Fruit fly (Drosophila melanogaster) whole organism, embryonic: ENCODE data around the gene CG46059.

Source experiments
- Abd-B ChIP-seq: fragments of 200-800 bp; sonication (Bioruptor generic); optimal IDR thresholded peaks from 2 replicates; lab custom pipeline; 2018; ENCODE audit warnings: missing biosample characterization, mild to moderate bottlenecking, missing genetic modification characterization, moderate library complexity
- Awh ChIP-seq: fragments of 200-800 bp; sonication (Bioruptor generic); IDR thresholded peaks from 2 replicates; pipeline ENCODE4, ENCODE4 v1.3.6; 2022; ENCODE audit warnings: missing biosample characterization, missing genetic modification characterization
- Bdp1 ChIP-seq: fragments of 200-800 bp; sonication (Bioruptor generic); optimal IDR thresholded peaks from 3 replicates; lab custom pipeline; 2016; ENCODE audit warnings: missing biosample characterization, missing genetic modification characterization
- CG10431 ChIP-seq: fragments of 200-800 bp; sonication (Bioruptor generic); optimal IDR thresholded peaks from 3 replicates; lab custom pipeline; 2018; ENCODE audit warnings: missing biosample characterization, mild to moderate bottlenecking, missing genetic modification characterization
- CG12071 ChIP-seq: fragments of 200-800 bp; sonication (Bioruptor generic); optimal IDR thresholded peaks from 3 replicates; lab custom pipeline; 2018; ENCODE audit warnings: missing biosample characterization, mild to moderate bottlenecking, missing genetic modification characterization
- CG12299 ChIP-seq: fragments of 200-800 bp; sonication (Bioruptor generic); optimal IDR thresholded peaks from 2 replicates; lab custom pipeline; 2018; ENCODE audit warnings: missing biosample characterization, mild to moderate bottlenecking, missing genetic modification characterization
- CG12659 ChIP-seq: fragments of 200-800 bp; sonication (Bioruptor generic); optimal IDR thresholded peaks from 3 replicates; lab custom pipeline; 2017; ENCODE audit warnings: mild to moderate bottlenecking, missing biosample characterization, missing genetic modification reagents, missing genetic modification characterization
- CG13287 ChIP-seq: fragments of 200-800 bp; sonication (Bioruptor generic); IDR thresholded peaks from 2 replicates; pipeline ENCODE4 v1.3.6; 2022; ENCODE audit warnings: missing biosample characterization, missing genetic modification characterization; ENCODE audit not compliant: partially characterized antibody
- CG13424 ChIP-seq: fragments of 200-800 bp; sonication (Bioruptor generic); optimal IDR thresholded peaks from 2 replicates; lab custom pipeline; 2019; ENCODE audit warnings: missing biosample characterization, mild to moderate bottlenecking, missing genetic modification characterization, moderate library complexity
- CG14441 ChIP-seq: fragments of 200-800 bp; sonication (Bioruptor generic); IDR thresholded peaks from 2 replicates; pipeline ENCODE4 v1.3.6; 2022; ENCODE audit warnings: missing biosample characterization, missing genetic modification characterization
- CG15479 ChIP-seq: fragments of 200-800 bp; sonication (Bioruptor generic); optimal IDR thresholded peaks from 3 replicates; lab custom pipeline; 2019; ENCODE audit warnings: missing biosample characterization, mild to moderate bottlenecking, missing genetic modification characterization, moderate library complexity
- CG15696 ChIP-seq: fragments of 200-800 bp; sonication (Bioruptor generic); optimal IDR thresholded peaks from 2 replicates; lab custom pipeline; 2019; ENCODE audit warnings: missing biosample characterization, mild to moderate bottlenecking, missing genetic modification characterization, moderate library complexity
- CG18262 ChIP-seq: fragments of 200-800 bp; optimal IDR thresholded peaks from 3 replicates; lab custom pipeline; 2019; ENCODE audit warnings: missing biosample characterization, mild to moderate bottlenecking, missing genetic modification characterization, moderate library complexity
- CG18476 ChIP-seq: fragments of 200-800 bp; sonication (Bioruptor generic); optimal IDR thresholded peaks from 2 replicates; lab custom pipeline; 2016; ENCODE audit warnings: missing biosample characterization, mild to moderate bottlenecking, missing genetic modification characterization
- CG32532 ChIP-seq: fragments of 200-800 bp; sonication (Bioruptor generic); IDR thresholded peaks from 2 replicates; pipeline ENCODE4 v1.3.6; 2022; ENCODE audit warnings: missing biosample characterization, missing genetic modification characterization
- CG6683 ChIP-seq: fragments of 200-800 bp; sonication (Bioruptor generic); optimal IDR thresholded peaks from 2 replicates; lab custom pipeline; 2017; ENCODE audit warnings: missing biosample characterization, mild to moderate bottlenecking, missing genetic modification characterization, missing genetic modification reagents
- CG8944 ChIP-seq: fragments of 200-800 bp; sonication (Bioruptor generic); optimal IDR thresholded peaks from 3 replicates; lab custom pipeline; 2016; ENCODE audit warnings: missing biosample characterization, missing genetic modification characterization
- CG9876 ChIP-seq: fragments of 200-800 bp; sonication (Bioruptor generic); optimal IDR thresholded peaks from 2 replicates; lab custom pipeline; 2016; ENCODE audit warnings: missing biosample characterization, missing genetic modification characterization
- CTCF ChIP-seq: fragments of 200-800 bp; sonication (Bioruptor generic); optimal IDR thresholded peaks from 2 replicates; lab custom pipeline; 2017; ENCODE audit warnings: missing biosample characterization, mild to moderate bottlenecking, missing genetic modification characterization, moderate library complexity
- Dbx ChIP-seq: fragments of 200-800 bp; sonication (Bioruptor generic); IDR thresholded peaks from 3 replicates; pipeline ENCODE4 v1.3.6; 2022; ENCODE audit warnings: missing biosample characterization, missing genetic modification characterization
- Deaf1 ChIP-seq: fragments of 200-800 bp; optimal IDR thresholded peaks from 3 replicates; lab custom pipeline; 2019; ENCODE audit warnings: missing biosample characterization, mild to moderate bottlenecking, missing genetic modification characterization, moderate library complexity
- Ets97D ChIP-seq: fragments of 200-800 bp; sonication (Bioruptor generic); optimal IDR thresholded peaks from 3 replicates; lab custom pipeline; 2016; ENCODE audit warnings: missing biosample characterization, missing genetic modification characterization
- HLH54F ChIP-seq: fragments of 200-800 bp; sonication (Bioruptor generic); optimal IDR thresholded peaks from 3 replicates; lab custom pipeline; 2016; ENCODE audit warnings: missing biosample characterization, missing genetic modification characterization
- Lhr ChIP-seq: fragments of 200-800 bp; sonication (Bioruptor generic); optimal IDR thresholded peaks from 3 replicates; lab custom pipeline; 2017; ENCODE audit warnings: mild to moderate bottlenecking, missing biosample characterization, missing genetic modification reagents, missing genetic modification characterization
- Myb ChIP-seq: fragments of 200-800 bp; sonication (Bioruptor generic); optimal IDR thresholded peaks from 2 replicates; lab custom pipeline; 2016; ENCODE audit warnings: missing biosample characterization, missing genetic modification characterization
- Nf-YA ChIP-seq: fragments of 200-800 bp; sonication (Bioruptor generic); IDR thresholded peaks from 2 replicates; pipeline ENCODE4 v1.3.6; 2022; ENCODE audit warnings: missing biosample characterization, missing genetic modification characterization
- Opbp ChIP-seq: fragments of 200-800 bp; sonication (Bioruptor generic); IDR thresholded peaks from 3 replicates; pipeline ENCODE4 v1.3.6; 2022; ENCODE audit warnings: missing biosample characterization, missing genetic modification characterization; ENCODE audit not compliant: partially characterized antibody
- Vsx1 ChIP-seq: fragments of 200-800 bp; sonication (Bioruptor generic); optimal IDR thresholded peaks from 2 replicates; lab custom pipeline; 2017; ENCODE audit warnings: missing biosample characterization, mild to moderate bottlenecking, missing genetic modification characterization, missing genetic modification reagents
- Xrp1 ChIP-seq: fragments of 200-800 bp; sonication (Bioruptor generic); IDR thresholded peaks from 2 replicates; pipeline ENCODE4 v1.3.6; 2022; ENCODE audit warnings: missing biosample characterization, missing genetic modification characterization
- ap ChIP-seq: fragments of 200-800 bp; sonication (Bioruptor generic); IDR thresholded peaks from 2 replicates; pipeline ENCODE4 v1.3.6; 2022; ENCODE audit warnings: missing biosample characterization, missing genetic modification characterization
- bigmax ChIP-seq: fragments of 200-800 bp; sonication (Bioruptor generic); optimal IDR thresholded peaks from 2 replicates; lab custom pipeline; 2018; ENCODE audit warnings: missing biosample characterization, mild to moderate bottlenecking, missing genetic modification characterization
- cato ChIP-seq: fragments of 200-800 bp; sonication (Bioruptor generic); optimal IDR thresholded peaks from 2 replicates; lab custom pipeline; 2016; ENCODE audit warnings: missing biosample characterization, missing genetic modification characterization, borderline replicate concordance
- corto ChIP-seq: fragments of 200-800 bp; sonication (Bioruptor generic); optimal IDR thresholded peaks from 2 replicates; lab custom pipeline; 2016; ENCODE audit warnings: missing biosample characterization, mild to moderate bottlenecking, missing genetic modification characterization, moderate library complexity
- crc ChIP-seq: fragments of 200-800 bp; sonication (Bioruptor generic); optimal IDR thresholded peaks from 2 replicates; lab custom pipeline; 2016; ENCODE audit warnings: missing biosample characterization, missing genetic modification characterization
- crp ChIP-seq, 2 experiments: fragments of 200-800 bp; sonication (Bioruptor generic); optimal IDR thresholded peaks; 2 replicates in 1 of 2; 3 replicates in 1 of 2; lab custom pipeline; 2017; ENCODE audit warnings: missing biosample characterization in 2 of 2, missing genetic modification characterization in 2 of 2, mild to moderate bottlenecking in 1 of 2, moderate library complexity in 1 of 2
- dm ChIP-seq: fragments of 200-800 bp; sonication (Bioruptor generic); optimal IDR thresholded peaks from 3 replicates; lab custom pipeline; 2016; ENCODE audit warnings: missing biosample characterization, missing genetic modification characterization
- ems ChIP-seq: fragments of 200-800 bp; sonication (Bioruptor generic); optimal IDR thresholded peaks from 3 replicates; lab custom pipeline; 2016; ENCODE audit warnings: missing biosample characterization, missing genetic modification characterization
- fd3F ChIP-seq: fragments of 200-800 bp; sonication (Bioruptor generic); optimal IDR thresholded peaks from 2 replicates; lab custom pipeline; 2018; ENCODE audit warnings: missing biosample characterization, mild to moderate bottlenecking, missing genetic modification characterization, moderate library complexity
- fd64A ChIP-seq: fragments of 200-800 bp; sonication (Bioruptor generic); optimal IDR thresholded peaks from 3 replicates; lab custom pipeline; 2018; ENCODE audit warnings: missing biosample characterization, mild to moderate bottlenecking, missing genetic modification characterization
- ftz-f1 ChIP-seq: fragments of 200-800 bp; sonication (Bioruptor generic); optimal IDR thresholded peaks from 2 replicates; lab custom pipeline; 2016; ENCODE audit warnings: missing biosample characterization, missing genetic modification characterization
- grau ChIP-seq: fragments of 200-800 bp; optimal IDR thresholded peaks from 3 replicates; lab custom pipeline; 2019; ENCODE audit warnings: missing biosample characterization, mild to moderate bottlenecking, missing genetic modification characterization, moderate library complexity
- gro ChIP-seq: fragments of 200-800 bp; sonication (Bioruptor generic); optimal IDR thresholded peaks from 2 replicates; lab custom pipeline; 2016; ENCODE audit warnings: missing biosample characterization, missing genetic modification characterization
- ham ChIP-seq: fragments of 200-800 bp; sonication (Bioruptor generic); IDR thresholded peaks from 2 replicates; pipeline ENCODE4 v1.3.6; 2022; ENCODE audit warnings: missing biosample characterization, missing genetic modification characterization
- jumu ChIP-seq: fragments of 200-800 bp; sonication (Bioruptor generic); optimal IDR thresholded peaks from 3 replicates; lab custom pipeline; 2016; ENCODE audit warnings: missing biosample characterization, missing genetic modification characterization
- ken ChIP-seq: fragments of 200-800 bp; sonication (Bioruptor generic); IDR thresholded peaks from 3 replicates; pipeline ENCODE4 v1.3.6; 2022; ENCODE audit warnings: missing biosample characterization, missing genetic modification characterization
- knrl ChIP-seq: fragments of 200-800 bp; sonication (Bioruptor generic); IDR thresholded peaks from 3 replicates; pipeline ENCODE4 v1.3.6; 2022; ENCODE audit warnings: missing biosample characterization, missing genetic modification characterization; ENCODE audit not compliant: partially characterized antibody
- luna ChIP-seq: fragments of 200-800 bp; sonication (Bioruptor generic); optimal IDR thresholded peaks from 2 replicates; lab custom pipeline; 2016; ENCODE audit warnings: missing biosample characterization, missing genetic modification characterization
- odd ChIP-seq: fragments of 200-800 bp; sonication (Bioruptor generic); optimal IDR thresholded peaks from 2 replicates; lab custom pipeline; 2017; ENCODE audit warnings: missing biosample characterization, mild to moderate bottlenecking, missing genetic modification characterization
- pros ChIP-seq: fragments of 200-800 bp; sonication (Bioruptor generic); optimal IDR thresholded peaks from 3 replicates; lab custom pipeline; 2019; ENCODE audit warnings: missing biosample characterization, mild to moderate bottlenecking, missing genetic modification characterization, moderate library complexity
- sima ChIP-seq: fragments of 200-800 bp; sonication (Bioruptor generic); optimal IDR thresholded peaks from 2 replicates; lab custom pipeline; 2016; ENCODE audit warnings: missing biosample characterization, missing genetic modification characterization
- ssp ChIP-seq: fragments of 200-800 bp; sonication (Bioruptor generic); IDR thresholded peaks from 2 replicates; pipeline ENCODE4 v1.3.6; 2022; ENCODE audit warnings: missing biosample characterization, missing genetic modification characterization
- wdn ChIP-seq: fragments of 200-800 bp; sonication (Bioruptor generic); IDR thresholded peaks from 2 replicates; pipeline ENCODE4 v1.3.6; 2022; ENCODE audit warnings: missing biosample characterization, missing genetic modification characterization

Gene CG46059

DNA sequence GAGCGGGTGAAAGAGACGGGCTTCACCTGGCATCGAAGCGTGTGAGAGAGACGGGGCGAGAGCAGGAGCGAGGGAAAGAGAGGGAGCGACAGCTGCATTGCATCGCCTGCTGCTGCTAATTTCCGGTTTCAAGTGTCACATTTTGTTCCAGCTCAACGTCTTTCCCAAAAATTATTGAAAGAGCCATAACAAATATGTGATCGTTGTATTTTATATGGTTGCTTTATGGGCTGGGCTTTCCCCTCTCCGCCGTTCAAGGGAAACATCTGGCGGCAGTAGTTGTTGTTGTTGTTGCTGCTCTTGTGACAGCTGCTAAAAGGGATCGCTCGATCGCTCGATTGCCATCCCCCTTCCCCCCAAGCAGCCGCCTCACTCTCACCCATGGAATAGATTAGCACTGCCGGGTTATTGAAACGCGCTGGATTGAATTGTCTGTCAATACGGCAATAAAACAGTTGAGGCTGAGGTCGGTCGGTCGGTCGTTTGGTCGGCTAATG is 28.6 kb downstream of the CG46059 start (continued):
- TF ChIP-seq Lhr (GFP tag; lab: Kevin White, UChicago) (no peak), CTCF (GFP tag; lab: Kevin White, UChicago) (no peak), CG18262 (tag; lab: Kevin White, UChicago) (no peak), corto (no peak), CG13424 (tag; lab: Kevin White, UChicago) (no peak), Bdp1 (GFP tag; lab: Kevin White, UChicago) (no peak), CG6683 (GFP tag; lab: Kevin White, UChicago) (no peak), gro (no peak), ap (GFP tag; lab: Robert Waterston, UW) (no peak), Myb (no peak), CG14441 (GFP tag; lab: Robert Waterston, UW) (0 out of 2 replicates have a peak, but pooled peaks have one; percentile 11), fd64A (no peak), crp (GFP tag; optimal IDR thresholded peaks at IDR 0.05; lab: Kevin White, UChicago) (peak in 1 of 2 experiments; percentile 29), ems (no peak), CG15479 (GFP tag; lab: Kevin White, UChicago) (peak; percentile 33), jumu (GFP tag; lab: Kevin White, UChicago) (no peak), CG12659 (no peak), HLH54F (no peak), fd3F (GFP tag; lab: Kevin White, UChicago) (no peak), Abd-B (GFP tag; lab: Kevin White, UChicago) (peak; percentile 57), grau (no peak), sima (GFP tag; lab: Kevin White, UChicago) (no peak), knrl (no peak), crc (GFP tag; lab: Kevin White, UChicago) (no peak), CG13287 (GFP tag; lab: Robert Waterston, UW) (no peak), Vsx1 (GFP tag; lab: Kevin White, UChicago) (peak; percentile 2), Xrp1 (GFP tag; lab: Robert Waterston, UW) (no peak), ssp (GFP tag; lab: Robert Waterston, UW) (no peak), CG8944 (GFP tag; lab: Kevin White, UChicago) (no peak), CG12071 (no peak), bigmax (GFP tag; lab: Kevin White, UChicago) (no peak), CG15696 (tag; lab: Kevin White, UChicago) (peak; percentile 13), pros (GFP tag; lab: Kevin White, UChicago) (peak; percentile 97), Opbp (GFP tag; lab: Robert Waterston, UW) (no peak), CG32532 (GFP tag; lab: Robert Waterston, UW) (no peak), CG12299 (tag; lab: Kevin White, UChicago) (no peak), luna (no peak), ken (GFP tag; lab: Robert Waterston, UW) (no peak), dm (GFP tag; lab: Kevin White, UChicago) (no peak), Nf-YA (no peak), ftz-f1 (peak; percentile 29), CG9876 (GFP tag; lab: Kevin White, UChicago) (no peak), Dbx (GFP tag; lab: Robert Waterston, UW) (no peak), CG10431 (GFP tag; lab: Kevin White, UChicago) (no peak), odd (GFP tag; lab: Kevin White, UChicago) (no peak), ham (no peak), CG18476 (GFP tag; lab: Kevin White, UChicago) (no peak), Awh (GFP tag; lab: Robert Waterston, UW) (peak; percentile 31; the same call in 1 of the 2 replicates), Ets97D (peak; percentile 31), cato (GFP tag; lab: Kevin White, UChicago) (no peak), wdn (GFP tag; lab: Robert Waterston, UW) (no peak), Deaf1 (peak; percentile 13)
